Fruit fly (Drosophila melanogaster): ENCODE results near the gene Dtd.

Dtd gene

DNA sequence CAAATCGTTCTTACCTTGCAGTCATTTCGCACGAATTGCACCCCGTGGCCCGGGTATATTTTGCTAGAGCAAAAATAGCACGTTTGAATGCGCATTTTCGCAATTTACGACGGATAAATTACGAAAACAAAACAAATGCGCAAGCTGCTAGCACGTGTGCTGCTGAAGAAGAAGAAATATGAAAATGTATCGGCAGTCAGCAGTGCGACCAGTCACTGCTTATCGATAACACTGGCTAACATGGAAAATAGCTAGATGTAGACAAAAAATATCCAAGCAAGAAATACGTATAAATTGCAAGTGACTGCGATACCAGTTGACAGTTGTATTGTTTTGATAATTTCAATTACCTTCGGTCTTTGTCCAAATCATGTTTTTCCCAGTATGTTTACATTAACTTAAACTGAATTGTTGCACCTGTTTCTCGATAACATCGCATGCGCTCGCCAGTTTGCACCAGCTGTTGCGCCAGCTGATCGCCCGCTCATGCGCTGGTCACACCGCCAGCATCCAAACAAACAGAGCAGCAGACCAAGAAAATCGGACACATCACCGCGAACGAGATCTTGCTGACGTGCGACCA lies 1.6 kb downstream of the Dtd start, which contains the start of the genes RpL24-like and CG5276 (continued):
- TF ChIP-seq Dfd (GFP tag; optimal IDR thresholded peaks at IDR 0.05): no peak
- TF ChIP-seq CG11504 (tag; optimal IDR thresholded peaks at IDR 0.05): no peak
- TF ChIP-seq sug (tag; optimal IDR thresholded peaks at IDR 0.05): peak; percentile 57
- TF ChIP-seq Elba2 (GFP tag; optimal IDR thresholded peaks at IDR 0.05): peak; percentile 54
- TF ChIP-seq CG17328 (GFP tag; IDR thresholded peaks at IDR 0.05): no peak
- peak; percentile 60 for TF ChIP-seq twi (tag; optimal IDR thresholded peaks at IDR 0.05)
- no peak for TF ChIP-seq gsb-n (tag; optimal IDR thresholded peaks at IDR 0.05)
- TF ChIP-seq CG1024 (GFP tag; IDR thresholded peaks at IDR 0.05): no peak
- TF ChIP-seq CG2875 (GFP tag; optimal IDR thresholded peaks at IDR 0.05): no peak
- TF ChIP-seq CG4820 (GFP tag; optimal IDR thresholded peaks at IDR 0.05): no peak
- TF ChIP-seq Mrtf (GFP tag; IDR thresholded peaks at IDR 0.05): no peak
- peak; percentile 83 for TF ChIP-seq CG1603 (tag; optimal IDR thresholded peaks at IDR 0.05)
- TF ChIP-seq sna (GFP tag; IDR thresholded peaks at IDR 0.05; ENCODE audit: partially characterized antibody): peak; percentile 59
- TF ChIP-seq ac (GFP tag; optimal IDR thresholded peaks at IDR 0.05): no peak
- no peak for TF ChIP-seq bcd (GFP tag; optimal IDR thresholded peaks at IDR 0.05)
- TF ChIP-seq CG15269 (tag; optimal IDR thresholded peaks at IDR 0.05): no peak
- no peak for TF ChIP-seq CG9437 (GFP tag; optimal IDR thresholded peaks at IDR 0.05)
- TF ChIP-seq Oaz (GFP tag; IDR thresholded peaks at IDR 0.05): no peak
- TF ChIP-seq Dref (GFP tag; IDR thresholded peaks at IDR 0.05): peak; percentile 80
- peak; percentile 57; the same call in 2 of the 3 replicates for TF ChIP-seq HLH4C (GFP tag; IDR thresholded peaks at IDR 0.05; ENCODE audit: partially characterized antibody)
- TF ChIP-seq CG2129 (GFP tag; IDR thresholded peaks at IDR 0.05; ENCODE audit: partially characterized antibody): 0 out of 2 replicates have a peak, but pooled peaks have one; percentile 16
- no peak for TF ChIP-seq CG15601 (tag; optimal IDR thresholded peaks at IDR 0.05)
- no peak for TF ChIP-seq CG3281 (GFP tag; optimal IDR thresholded peaks at IDR 0.05)
- TF ChIP-seq Sry-β (GFP tag; optimal IDR thresholded peaks at IDR 0.05): peak; percentile 84
- TF ChIP-seq HmgZ (tag; optimal IDR thresholded peaks at IDR 0.05): peak; percentile 54
- TF ChIP-seq dimm (GFP tag; IDR thresholded peaks at IDR 0.05): no peak
- peak; percentile 3 for TF ChIP-seq CG4424 (GFP tag; optimal IDR thresholded peaks at IDR 0.05)
- no peak for TF ChIP-seq Chrac-16 (GFP tag; optimal IDR thresholded peaks at IDR 0.05)
- TF ChIP-seq vnd (GFP tag; IDR thresholded peaks at IDR 0.05; ENCODE audit: partially characterized antibody): peak; percentile 65
- no peak for TF ChIP-seq CG2202 (tag; optimal IDR thresholded peaks at IDR 0.05)
- TF ChIP-seq tin (GFP tag; optimal IDR thresholded peaks at IDR 0.05): no peak
- TF ChIP-seq CkIIα-i1 (GFP tag; IDR thresholded peaks at IDR 0.05): no peak
- no peak for TF ChIP-seq schlank (tag; optimal IDR thresholded peaks at IDR 0.05)
- TF ChIP-seq CG12155 (GFP tag; optimal IDR thresholded peaks at IDR 0.05): peak; percentile 25
- TF ChIP-seq CG13287 (GFP tag; IDR thresholded peaks at IDR 0.05; ENCODE audit: partially characterized antibody): peak; percentile 77
- TF ChIP-seq YL-1 (GFP tag; optimal IDR thresholded peaks at IDR 0.05): peak; percentile 87
- peak; percentile 16 for TF ChIP-seq Fer1 (GFP tag; optimal IDR thresholded peaks at IDR 0.05)
- no peak for TF ChIP-seq CG7556 (GFP tag; optimal IDR thresholded peaks at IDR 0.05)
- no peak for TF ChIP-seq wor (GFP tag; IDR thresholded peaks at IDR 0.05)
- TF ChIP-seq CG12299 (tag; optimal IDR thresholded peaks at IDR 0.05): peak; percentile 11
- TF ChIP-seq ttk (GFP tag; IDR thresholded peaks at IDR 0.05): no peak
- TF ChIP-seq CG3838 (GFP tag; optimal IDR thresholded peaks at IDR 0.05): no peak
- TF ChIP-seq btn (GFP tag; optimal IDR thresholded peaks at IDR 0.05): no peak
- TF ChIP-seq CG32772 (GFP tag; IDR thresholded peaks at IDR 0.05): no peak
- TF ChIP-seq esg (GFP tag; conservative IDR thresholded peaks at IDR 0.05): no peak
- TF ChIP-seq Hand (GFP tag; optimal IDR thresholded peaks at IDR 0.05): no peak
- TF ChIP-seq Abd-B (GFP tag; optimal IDR thresholded peaks at IDR 0.05): no peak
- TF ChIP-seq Dll (GFP tag; IDR thresholded peaks at IDR 0.05; ENCODE audit: partially characterized antibody): peak; percentile 77
- TF ChIP-seq BtbVII (GFP tag; optimal IDR thresholded peaks at IDR 0.05): no peak
- TF ChIP-seq CG2199 (GFP tag; IDR thresholded peaks at IDR 0.05): no peak

Data from whole organism, embryonic.